Fruit fly (Drosophila melanogaster) whole organism, embryonic: ENCODE data around the gene Eno.

Experiments used
- Aef1 ChIP-seq: fragments of 200-800 bp; sonication (Bioruptor generic); IDR thresholded peaks from 3 replicates; pipeline ENCODE4 v1.3.6; 2022; ENCODE audit warnings: missing biosample characterization, missing genetic modification characterization
- Asciz ChIP-seq: fragments of 200-800 bp; sonication (Bioruptor generic); optimal IDR thresholded peaks from 2 replicates; lab custom pipeline; 2017; ENCODE audit warnings: missing biosample characterization, mild to moderate bottlenecking, missing genetic modification characterization, missing genetic modification reagents
- Blimp-1 ChIP-seq: fragments of 200-800 bp; sonication (Bioruptor generic); optimal IDR thresholded peaks from 3 replicates; lab custom pipeline; 2018; ENCODE audit warnings: missing biosample characterization, missing genetic modification characterization, mild to moderate bottlenecking, moderate library complexity, missing genetic modification reagents
- Bteb2 ChIP-seq: fragments of 200-800 bp; sonication (Bioruptor generic); optimal IDR thresholded peaks from 2 replicates; lab custom pipeline; 2016; ENCODE audit warnings: missing biosample characterization, missing genetic modification characterization
- CG10565 ChIP-seq: fragments of 200-800 bp; sonication (Bioruptor generic); optimal IDR thresholded peaks from 3 replicates; lab custom pipeline; 2016; ENCODE audit warnings: missing biosample characterization, mild to moderate bottlenecking, missing genetic modification characterization
- CG11085 ChIP-seq: fragments of 200-800 bp; sonication (Bioruptor generic); IDR thresholded peaks from 2 replicates; pipeline ENCODE4 v1.3.6; 2022; ENCODE audit warnings: missing biosample characterization, missing genetic modification characterization
- CG11695 ChIP-seq: fragments of 200-800 bp; sonication (Bioruptor generic); IDR thresholded peaks from 3 replicates; pipeline ENCODE4 v1.3.6; 2022; ENCODE audit warnings: missing biosample characterization, missing genetic modification characterization
- CG12219 ChIP-seq: fragments of 200-800 bp; sonication (Bioruptor generic); optimal IDR thresholded peaks from 3 replicates; lab custom pipeline; 2018; ENCODE audit warnings: missing biosample characterization, mild to moderate bottlenecking, missing genetic modification characterization
- CG12391 ChIP-seq: fragments of 200-800 bp; sonication (Bioruptor generic); optimal IDR thresholded peaks from 3 replicates; lab custom pipeline; 2018; ENCODE audit warnings: missing biosample characterization, mild to moderate bottlenecking, missing genetic modification characterization, moderate library complexity
- CG15011 ChIP-seq: fragments of 200-800 bp; sonication (Bioruptor generic); optimal IDR thresholded peaks from 3 replicates; lab custom pipeline; 2018; ENCODE audit warnings: missing biosample characterization, mild to moderate bottlenecking, missing genetic modification characterization
- CG16863 ChIP-seq: fragments of 200-800 bp; sonication (Bioruptor generic); optimal IDR thresholded peaks from 3 replicates; lab custom pipeline; 2016; ENCODE audit warnings: missing biosample characterization, missing genetic modification characterization
- CG32772 ChIP-seq: fragments of 200-800 bp; sonication (Bioruptor generic); IDR thresholded peaks from 2 replicates; pipeline ENCODE4 v1.3.6; 2022; ENCODE audit warnings: missing biosample characterization, missing genetic modification characterization
- CG3847 ChIP-seq: fragments of 200-800 bp; sonication (Bioruptor generic); IDR thresholded peaks from 2 replicates; pipeline ENCODE4 v1.3.6; 2022; ENCODE audit warnings: missing biosample characterization, missing genetic modification characterization
- CG5180 ChIP-seq: fragments of 200-800 bp; sonication (Bioruptor generic); optimal IDR thresholded peaks from 3 replicates; lab custom pipeline; 2017; ENCODE audit warnings: missing biosample characterization, missing genetic modification characterization, mild to moderate bottlenecking, moderate library complexity, missing genetic modification reagents
- CG6689 ChIP-seq: fragments of 200-800 bp; sonication (Bioruptor generic); IDR thresholded peaks from 2 replicates; pipeline ENCODE4 v1.3.6; 2022; ENCODE audit warnings: missing biosample characterization, missing genetic modification characterization
- CG6765 ChIP-seq: fragments of 200-800 bp; sonication (Bioruptor generic); optimal IDR thresholded peaks from 3 replicates; lab custom pipeline; 2017; ENCODE audit warnings: missing biosample characterization, mild to moderate bottlenecking, missing genetic modification characterization
- CG8290 ChIP-seq, 3 experiments: fragments of 200-800 bp; sonication (Bioruptor generic); optimal IDR thresholded peaks; 2 replicates each; lab custom pipeline; 2016 to 2019; ENCODE audit warnings: missing biosample characterization in 3 of 3, missing genetic modification characterization in 3 of 3, mild to moderate bottlenecking in 2 of 3, moderate library complexity in 1 of 3
- CG9215 ChIP-seq: fragments of 200-800 bp; sonication (Bioruptor generic); IDR thresholded peaks from 2 replicates; pipeline ENCODE4 v1.3.6; 2022; ENCODE audit warnings: missing biosample characterization, missing genetic modification characterization
- D ChIP-seq, 2 experiments: fragments of 200-800 bp in 1 of 2; fragments of >200 bp in 1 of 2; sonication (Bioruptor generic) in 1 of 2; optimal IDR thresholded peaks; 2 replicates in 1 of 2; 3 replicates in 1 of 2; lab custom pipeline; 2017; ENCODE audit warnings: mild to moderate bottlenecking in 1 of 2, missing biosample characterization in 1 of 2, missing genetic modification characterization in 1 of 2, missing genetic modification reagents in 1 of 2
- GATAe ChIP-seq: fragments of 200-800 bp; sonication (Bioruptor generic); conservative IDR thresholded peaks from 2 replicates; pipeline ENCODE4 v1.3.6; 2022; ENCODE audit warnings: missing biosample characterization, missing genetic modification characterization
- Hey ChIP-seq: fragments of 200-800 bp; sonication (Bioruptor generic); optimal IDR thresholded peaks from 3 replicates; lab custom pipeline; 2018; ENCODE audit warnings: missing biosample characterization, mild to moderate bottlenecking, missing genetic modification characterization
- Hsf ChIP-seq: fragments of 200-800 bp; sonication (Bioruptor generic); optimal IDR thresholded peaks from 3 replicates; lab custom pipeline; 2016; ENCODE audit warnings: missing biosample characterization, missing genetic modification characterization
- Jarid2 ChIP-seq: fragments of 200-800 bp; sonication (Bioruptor generic); optimal IDR thresholded peaks from 3 replicates; lab custom pipeline; 2017; ENCODE audit warnings: mild to moderate bottlenecking, missing biosample characterization, missing genetic modification reagents, missing genetic modification characterization
- Lpt ChIP-seq: fragments of >200 bp; optimal IDR thresholded peaks from 2 replicates; lab custom pipeline; 2018; ENCODE audit warnings: missing biosample characterization, missing genetic modification characterization
- NC2β ChIP-seq: fragments of 200-800 bp; sonication (Bioruptor generic); optimal IDR thresholded peaks from 2 replicates; lab custom pipeline; 2016; ENCODE audit warnings: missing biosample characterization, missing genetic modification characterization
- Nf-YB ChIP-seq: fragments of 200-800 bp; sonication (Bioruptor generic); optimal IDR thresholded peaks from 3 replicates; lab custom pipeline; 2019; ENCODE audit warnings: missing biosample characterization, mild to moderate bottlenecking, missing genetic modification characterization, moderate library complexity
- Sox102F ChIP-seq: fragments of 200-800 bp; sonication (Bioruptor generic); optimal IDR thresholded peaks from 2 replicates; lab custom pipeline; 2018; ENCODE audit warnings: missing biosample characterization, mild to moderate bottlenecking, missing genetic modification characterization, moderate library complexity
- Tbp ChIP-seq: fragments of >200 bp; optimal IDR thresholded peaks from 2 replicates; lab custom pipeline; 2018; ENCODE audit warnings: missing biosample characterization, missing genetic modification characterization
- amos ChIP-seq: fragments of 200-800 bp; sonication (Bioruptor generic); IDR thresholded peaks from 2 replicates; pipeline ENCODE4 v1.3.6; 2022; ENCODE audit warnings: missing biosample characterization, missing genetic modification characterization; ENCODE audit not compliant: partially characterized antibody
- dmrt99B ChIP-seq: fragments of 200-800 bp; sonication (Bioruptor generic); optimal IDR thresholded peaks from 2 replicates; lab custom pipeline; 2018; ENCODE audit warnings: missing biosample characterization, mild to moderate bottlenecking, missing genetic modification characterization, moderate library complexity
- ewg ChIP-seq: fragments of 200-800 bp; sonication (Bioruptor generic); optimal IDR thresholded peaks from 3 replicates; lab custom pipeline; 2017; ENCODE audit warnings: mild to moderate bottlenecking, missing biosample characterization, missing genetic modification reagents, missing genetic modification characterization
- gfzf ChIP-seq: fragments of 200-800 bp; sonication (Bioruptor generic); optimal IDR thresholded peaks from 2 replicates; lab custom pipeline; 2016; ENCODE audit warnings: missing biosample characterization, mild to moderate bottlenecking, missing genetic modification characterization, moderate library complexity
- inv ChIP-seq: fragments of 200-800 bp; sonication (Bioruptor generic); IDR thresholded peaks from 2 replicates; pipeline ENCODE4 v1.3.6; 2022; ENCODE audit warnings: missing biosample characterization, missing genetic modification characterization; ENCODE audit not compliant: partially characterized antibody
- jing ChIP-seq: fragments of 200-800 bp; sonication (Bioruptor generic); optimal IDR thresholded peaks from 2 replicates; lab custom pipeline; 2018; ENCODE audit warnings: missing biosample characterization, mild to moderate bottlenecking, missing genetic modification characterization
- lola ChIP-seq, 3 experiments: fragments of >200 bp in 2 of 3; fragments of 200-800 bp in 1 of 3; sonication (Bioruptor generic) in 1 of 3; optimal IDR thresholded peaks; 2 replicates each; lab custom pipeline; 2017 to 2019; ENCODE audit warnings: missing biosample characterization in 3 of 3, missing genetic modification characterization in 3 of 3, mild to moderate bottlenecking in 1 of 3, moderate library complexity in 1 of 3
- mld ChIP-seq: fragments of 200-800 bp; sonication (Bioruptor generic); IDR thresholded peaks from 3 replicates; pipeline ENCODE4 v1.3.6; 2022; ENCODE audit warnings: missing biosample characterization, missing genetic modification characterization; ENCODE audit not compliant: partially characterized antibody
- nmo ChIP-seq: fragments of 200-800 bp; sonication (Bioruptor generic); optimal IDR thresholded peaks from 2 replicates; lab custom pipeline; 2018; ENCODE audit warnings: missing biosample characterization, mild to moderate bottlenecking, missing genetic modification characterization, moderate library complexity
- oc ChIP-seq: fragments of 200-800 bp; sonication (Bioruptor generic); optimal IDR thresholded peaks from 2 replicates; lab custom pipeline; 2018; ENCODE audit warnings: missing biosample characterization, mild to moderate bottlenecking, missing genetic modification characterization, moderate library complexity
- pho ChIP-seq: fragments of 200-800 bp; sonication (Bioruptor generic); optimal IDR thresholded peaks from 2 replicates; lab custom pipeline; 2016; ENCODE audit warnings: missing biosample characterization, missing genetic modification characterization
- sd ChIP-seq: fragments of 200-800 bp; sonication (Bioruptor generic); optimal IDR thresholded peaks from 3 replicates; lab custom pipeline; 2018; ENCODE audit warnings: missing biosample characterization, mild to moderate bottlenecking, missing genetic modification characterization, moderate library complexity
- sima ChIP-seq: fragments of 200-800 bp; sonication (Bioruptor generic); optimal IDR thresholded peaks from 2 replicates; lab custom pipeline; 2016; ENCODE audit warnings: missing biosample characterization, missing genetic modification characterization
- sug ChIP-seq: fragments of 200-800 bp; optimal IDR thresholded peaks from 2 replicates; lab custom pipeline; 2019; ENCODE audit warnings: missing biosample characterization, mild to moderate bottlenecking, missing genetic modification characterization, moderate library complexity
- tin ChIP-seq: fragments of 200-800 bp; sonication (Bioruptor generic); optimal IDR thresholded peaks from 3 replicates; lab custom pipeline; 2016; ENCODE audit warnings: missing biosample characterization, missing genetic modification characterization
- trem ChIP-seq: fragments of 200-800 bp; optimal IDR thresholded peaks from 3 replicates; lab custom pipeline; 2019; ENCODE audit warnings: missing biosample characterization, mild to moderate bottlenecking, missing genetic modification characterization, moderate library complexity
- vnd ChIP-seq: fragments of 200-800 bp; sonication (Bioruptor generic); IDR thresholded peaks from 3 replicates; pipeline ENCODE4 v1.3.6; 2022; ENCODE audit warnings: missing biosample characterization, missing genetic modification characterization; ENCODE audit not compliant: partially characterized antibody
- vvl ChIP-seq: fragments of 200-800 bp; sonication (Bioruptor generic); IDR thresholded peaks from 2 replicates; pipeline ENCODE4 v1.3.6; 2022; ENCODE audit warnings: missing biosample characterization, missing genetic modification characterization
- wor ChIP-seq: fragments of 200-800 bp; sonication (Bioruptor generic); IDR thresholded peaks from 2 replicates; pipeline ENCODE4 v1.3.6; 2022; ENCODE audit warnings: missing biosample characterization, missing genetic modification characterization
- yki ChIP-seq: fragments of >200 bp; optimal IDR thresholded peaks from 3 replicates; lab custom pipeline; 2018
- zfh1 ChIP-seq: fragments of 200-800 bp; sonication (Bioruptor generic); IDR thresholded peaks from 3 replicates; pipeline ENCODE4 v1.3.6; 2022; ENCODE audit warnings: missing biosample characterization, missing genetic modification characterization
- zfh2 ChIP-seq: fragments of 200-800 bp; sonication (Bioruptor generic); optimal IDR thresholded peaks from 2 replicates; lab custom pipeline; 2016; ENCODE audit warnings: missing biosample characterization, missing genetic modification characterization

Gene Eno

DNA sequence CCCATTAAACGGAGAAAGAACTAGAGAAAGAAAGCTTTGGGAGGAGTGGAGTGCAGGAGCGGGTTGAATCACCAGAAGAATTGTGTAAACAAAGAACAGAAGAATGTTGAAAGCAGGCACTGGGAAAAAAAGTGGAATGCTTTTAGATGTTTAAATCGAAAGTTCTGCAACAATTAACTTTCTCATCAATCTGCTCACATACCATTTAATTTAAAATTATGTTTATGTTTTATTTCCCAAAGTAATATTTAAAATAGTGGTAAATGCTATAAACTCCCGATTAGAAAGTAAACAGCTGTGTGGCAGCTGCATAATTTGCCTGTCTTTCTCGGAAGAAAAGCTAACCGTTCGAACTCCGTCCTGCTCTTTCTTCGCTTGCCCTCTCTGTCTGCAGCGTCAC lies 8.6 kb upstream of the Eno start (continued):
- no peak for TF ChIP-seq CG8290 (GFP tag; optimal IDR thresholded peaks at IDR 0.05; lab: Kevin White, UChicago)
- no peak for TF ChIP-seq CG8290 (tag; optimal IDR thresholded peaks at IDR 0.05; lab: Kevin White, UChicago)
- no peak for TF ChIP-seq Aef1
- peak; percentile 20 for TF ChIP-seq tin (GFP tag; lab: Kevin White, UChicago)
- TF ChIP-seq Jarid2 (GFP tag; lab: Kevin White, UChicago): no peak
- no peak for TF ChIP-seq CG16863 (GFP tag; lab: Kevin White, UChicago)
- no peak for TF ChIP-seq gfzf (GFP tag; lab: Kevin White, UChicago)
- TF ChIP-seq Hey: no peak
- peak; percentile 7 for TF ChIP-seq dmrt99B
- TF ChIP-seq Hsf: no peak
- no peak for TF ChIP-seq CG9215 (GFP tag; lab: Robert Waterston, UW)
- TF ChIP-seq CG5180 (GFP tag; lab: Kevin White, UChicago): no peak
- no peak for TF ChIP-seq trem (tag; lab: Kevin White, UChicago)
- peak in 1 of 3 experiments; percentile 29 for TF ChIP-seq lola (GFP tag; optimal IDR thresholded peaks at IDR 0.05; lab: Kevin White, UChicago)
- TF ChIP-seq CG3847 (GFP tag; lab: Robert Waterston, UW): no peak
- no peak for TF ChIP-seq GATAe (GFP tag; lab: Robert Waterston, UW)
- TF ChIP-seq Lpt (GFP tag; lab: Kevin White, UChicago): no peak
- no peak for TF ChIP-seq CG11695 (GFP tag; lab: Robert Waterston, UW)
- no peak for TF ChIP-seq inv
- no peak for TF ChIP-seq amos
- TF ChIP-seq CG15011: no peak
- peak; percentile 55 for TF ChIP-seq oc (tag; lab: Kevin White, UChicago)
- no peak for TF ChIP-seq jing (GFP tag; lab: Kevin White, UChicago)
- TF ChIP-seq CG11085 (GFP tag; lab: Robert Waterston, UW): no peak
- no peak for TF ChIP-seq CG10565 (GFP tag; lab: Kevin White, UChicago)
- TF ChIP-seq ewg (GFP tag; lab: Kevin White, UChicago): no peak
- 0 out of 2 replicates have a peak, but pooled peaks have one; percentile 13 for TF ChIP-seq CG6689
- no peak for TF ChIP-seq CG6765 (GFP tag; lab: Kevin White, UChicago)
- no peak for TF ChIP-seq Tbp (GFP tag; lab: Kevin White, UChicago)
- TF ChIP-seq Bteb2 (GFP tag; lab: Kevin White, UChicago): no peak
- no peak for TF ChIP-seq zfh1 (GFP tag; lab: Robert Waterston, UW)
- TF ChIP-seq Sox102F (GFP tag; lab: Kevin White, UChicago): peak; percentile 52
- TF ChIP-seq nmo (GFP tag; lab: Kevin White, UChicago): peak; percentile 31
- no peak for TF ChIP-seq wor (GFP tag; lab: Robert Waterston, UW)
- TF ChIP-seq vvl (GFP tag; lab: Robert Waterston, UW): no peak; the same call in 1 of the 2 replicates
- TF ChIP-seq mld (GFP tag; lab: Robert Waterston, UW): no peak
- no peak for TF ChIP-seq zfh2
- no peak for TF ChIP-seq CG32772 (GFP tag; lab: Robert Waterston, UW)
- TF ChIP-seq Asciz (GFP tag; lab: Kevin White, UChicago): peak; percentile 38
- TF ChIP-seq CG12391 (tag; lab: Kevin White, UChicago): peak; percentile 33
- TF ChIP-seq pho (GFP tag; lab: Kevin White, UChicago): no peak
- TF ChIP-seq Nf-YB (GFP tag; lab: Kevin White, UChicago): no peak
- TF ChIP-seq D (optimal IDR thresholded peaks at IDR 0.05; lab: Kevin White, UChicago): no peak
- TF ChIP-seq D (GFP tag; optimal IDR thresholded peaks at IDR 0.05; lab: Kevin White, UChicago): peak; percentile 25
- TF ChIP-seq Blimp-1 (GFP tag; lab: Kevin White, UChicago): peak; percentile 85
- TF ChIP-seq NC2β: no peak
- TF ChIP-seq sima (GFP tag; lab: Kevin White, UChicago): no peak
- no peak for TF ChIP-seq yki
- no peak for TF ChIP-seq sug (tag; lab: Kevin White, UChicago)
- peak; percentile 59 for TF ChIP-seq sd (tag; lab: Kevin White, UChicago)
- no peak for TF ChIP-seq vnd (GFP tag; lab: Robert Waterston, UW)
- TF ChIP-seq CG12219: no peak
